Worm (Caenorhabditis elegans) whole organism, L4 larva: Measurements from ENCODE around the gene rps-28.

Source experiments
- D1046.2 ChIP-seq: fragments of 200-800 bp; sonication (Bioruptor generic); IDR thresholded peaks from 2 replicates; pipeline ENCODE4 v1.3.6; 2022; ENCODE audit warnings: missing genetic modification characterization, missing compliant biosample characterization
- F26F4.8 ChIP-seq: fragments of 200-800 bp; sonication (Bioruptor generic); conservative IDR thresholded peaks from 2 replicates; pipeline ENCODE4 v1.3.6; 2022; ENCODE audit warnings: missing genetic modification characterization, missing compliant biosample characterization
- F44E2.7 ChIP-seq: fragments of 200-800 bp; sonication (Bioruptor generic); IDR thresholded peaks from 2 replicates; pipeline ENCODE4 v2.1.2; 2022; ENCODE audit warnings: missing genetic modification characterization, missing compliant biosample characterization
- T20F7.1 ChIP-seq: fragments of 200-800 bp; sonication (Bioruptor generic); optimal IDR thresholded peaks from 2 replicates; lab custom pipeline; 2018; ENCODE audit warnings: mild to moderate bottlenecking, missing genetic modification characterization, missing compliant biosample characterization
- Y48G9A.11 ChIP-seq: fragments of 200-800 bp; sonication (Bioruptor generic); IDR thresholded peaks from 2 replicates; pipeline ENCODE4 v1.3.6; 2022; ENCODE audit warnings: missing genetic modification reagents, missing genetic modification characterization, missing compliant biosample characterization
- Y75B8A.6 ChIP-seq: fragments of 200-800 bp; sonication (Bioruptor generic); IDR thresholded peaks from 2 replicates; pipeline ENCODE4 v1.3.6; 2022; ENCODE audit warnings: missing genetic modification reagents, missing genetic modification characterization, missing compliant biosample characterization
- ZK337.2 ChIP-seq: fragments of 200-800 bp; sonication (Bioruptor generic); IDR thresholded peaks from 2 replicates; pipeline ENCODE4 v1.3.6; 2022; ENCODE audit warnings: missing genetic modification reagents, missing genetic modification characterization, missing compliant biosample characterization
- aly-2 ChIP-seq: sonication (generic microtip); optimal IDR thresholded peaks from 2 replicates; lab custom pipeline; 2018; ENCODE audit warnings: missing biosample characterization, missing genetic modification characterization
- ama-1 ChIP-seq: fragments of 150-350 bp; optimal IDR thresholded peaks from 2 replicates; lab custom pipeline; 2014; ENCODE audit warnings: inconsistent platforms, mixed read lengths
- arid-1 ChIP-seq: fragments of 200-800 bp; sonication (Bioruptor generic); conservative IDR thresholded peaks from 2 replicates; pipeline ENCODE4 v1.3.6; 2022; ENCODE audit warnings: missing genetic modification reagents, missing genetic modification characterization, missing compliant biosample characterization
- attf-4 ChIP-seq: sonication (generic microtip); optimal IDR thresholded peaks from 3 replicates; lab custom pipeline; 2017; ENCODE audit warnings: missing biosample characterization, missing genetic modification characterization
- ceh-20 ChIP-seq: fragments of 200-800 bp; sonication (Bioruptor generic); IDR thresholded peaks from 2 replicates; pipeline ENCODE4 v1.3.6; 2022; ENCODE audit warnings: missing genetic modification reagents, missing genetic modification characterization, missing compliant biosample characterization
- ceh-28 ChIP-seq: fragments of 150-350 bp; optimal IDR thresholded peaks from 2 replicates; lab custom pipeline; 2014; ENCODE audit warnings: missing biosample characterization, missing genetic modification reagents, missing genetic modification characterization
- ceh-32 ChIP-seq: sonication (generic microtip); optimal IDR thresholded peaks from 2 replicates; lab custom pipeline; 2016; ENCODE audit warnings: mild to moderate bottlenecking, missing genetic modification characterization, missing compliant biosample characterization; ENCODE audit not compliant: poor library complexity
- ceh-44 ChIP-seq: fragments of 200-800 bp; sonication (Bioruptor generic); IDR thresholded peaks from 2 replicates; pipeline ENCODE4 v1.3.6; 2022; ENCODE audit warnings: missing genetic modification reagents, missing genetic modification characterization, missing compliant biosample characterization
- ceh-62 ChIP-seq: sonication (generic microtip); optimal IDR thresholded peaks from 2 replicates; lab custom pipeline; 2017; ENCODE audit warnings: missing biosample characterization, missing genetic modification characterization
- ctbp-1 ChIP-seq: fragments of 200-800 bp; sonication (Bioruptor generic); IDR thresholded peaks from 2 replicates; pipeline ENCODE4 v1.3.6; 2022; ENCODE audit warnings: missing genetic modification reagents, missing genetic modification characterization, missing compliant biosample characterization
- daf-8 ChIP-seq: fragments of 200-800 bp; sonication (Bioruptor generic); IDR thresholded peaks from 2 replicates; pipeline ENCODE4 v1.3.6; 2022; ENCODE audit warnings: missing genetic modification characterization, missing compliant biosample characterization
- dmd-9 ChIP-seq: fragments of 200-800 bp; sonication (Bioruptor generic); IDR thresholded peaks from 2 replicates; pipeline ENCODE4 v1.3.6; 2022; ENCODE audit warnings: missing genetic modification reagents, missing genetic modification characterization, missing compliant biosample characterization
- dpl-1 ChIP-seq: fragments of 150-350 bp; optimal IDR thresholded peaks from 2 replicates; lab custom pipeline; 2014; ENCODE audit warnings: missing biosample characterization, missing genetic modification reagents, missing genetic modification characterization
- duxl-1 ChIP-seq: sonication (generic microtip); optimal IDR thresholded peaks from 2 replicates; lab custom pipeline; 2016; ENCODE audit warnings: mild to moderate bottlenecking, missing genetic modification characterization, moderate library complexity, missing compliant biosample characterization; ENCODE audit not compliant: poor library complexity
- egl-27 ChIP-seq: sonication (generic microtip); optimal IDR thresholded peaks from 3 replicates; lab custom pipeline; 2017; ENCODE audit warnings: missing biosample characterization, missing genetic modification reagents, missing genetic modification characterization
- fos-1 ChIP-seq: fragments of 150-350 bp; optimal IDR thresholded peaks from 2 replicates; lab custom pipeline; 2014; ENCODE audit warnings: missing biosample characterization, missing genetic modification characterization
- gei-8 ChIP-seq: fragments of 200-800 bp; sonication (Bioruptor generic); optimal IDR thresholded peaks from 2 replicates; lab custom pipeline; 2018; ENCODE audit warnings: mild to moderate bottlenecking, missing genetic modification characterization, missing compliant biosample characterization
- hif-1 ChIP-seq, 2 experiments: sonication (generic microtip); optimal IDR thresholded peaks; 2 replicates each; lab custom pipeline; 2016 to 2017; ENCODE audit warnings: missing compliant biosample characterization in 2 of 2, missing genetic modification characterization in 2 of 2, missing genetic modification reagents in 2 of 2, missing genotype in 2 of 2, mild to moderate bottlenecking in 1 of 2
- hlh-11 ChIP-seq: fragments of 200-800 bp; sonication (Bioruptor generic); optimal IDR thresholded peaks from 2 replicates; lab custom pipeline; 2018; ENCODE audit warnings: mild to moderate bottlenecking, missing genetic modification characterization, missing compliant biosample characterization
- hmg-1.1 ChIP-seq: fragments of 200-800 bp; sonication (Bioruptor generic); IDR thresholded peaks from 2 replicates; pipeline ENCODE4 v1.3.6; 2022; ENCODE audit warnings: missing genetic modification reagents, missing genetic modification characterization, missing compliant biosample characterization
- jun-1 ChIP-seq: fragments of 150-350 bp; optimal IDR thresholded peaks from 2 replicates; lab custom pipeline; 2014; ENCODE audit warnings: missing biosample characterization, missing genetic modification reagents, missing genetic modification characterization
- lin-1 ChIP-seq: fragments of 200-800 bp; sonication (Bioruptor generic); IDR thresholded peaks from 2 replicates; pipeline ENCODE4 v1.3.6; 2022; ENCODE audit warnings: missing genetic modification reagents, missing genetic modification characterization, missing compliant biosample characterization
- lin-13 ChIP-seq: fragments of 150-350 bp; optimal IDR thresholded peaks from 2 replicates; lab custom pipeline; 2014; ENCODE audit warnings: missing biosample characterization, missing genetic modification reagents, missing genetic modification characterization
- lin-15B ChIP-seq: fragments of 150-350 bp; sonication (generic microtip); optimal IDR thresholded peaks from 3 replicates; lab custom pipeline; 2014; ENCODE audit warnings: missing biosample characterization, missing genetic modification characterization
- lin-29 ChIP-seq: fragments of 200-800 bp; sonication (Bioruptor generic); IDR thresholded peaks from 2 replicates; pipeline ENCODE4 v1.3.6; 2022; ENCODE audit warnings: missing genetic modification reagents, missing genetic modification characterization, missing compliant biosample characterization
- lin-39 ChIP-seq: fragments of 150-350 bp; optimal IDR thresholded peaks from 2 replicates; lab custom pipeline; 2014; ENCODE audit warnings: missing biosample characterization, missing genetic modification reagents, missing genetic modification characterization
- madf-9 ChIP-seq: fragments of 200-800 bp; sonication (Bioruptor generic); conservative IDR thresholded peaks from 2 replicates; pipeline ENCODE4 v1.3.6; 2022; ENCODE audit warnings: missing genetic modification reagents, missing genetic modification characterization, missing compliant biosample characterization
- mdt-29 ChIP-seq: fragments of 200-800 bp; sonication (Bioruptor generic); IDR thresholded peaks from 2 replicates; pipeline ENCODE4 v1.3.6; 2022; ENCODE audit warnings: missing genetic modification reagents, missing genetic modification characterization, missing compliant biosample characterization
- mxl-2 ChIP-seq: fragments of 200-800 bp; sonication (Bioruptor generic); conservative IDR thresholded peaks from 2 replicates; pipeline ENCODE4 v1.3.6; 2022; ENCODE audit warnings: missing genetic modification reagents, missing genetic modification characterization, missing compliant biosample characterization
- nhr-102 ChIP-seq: sonication (generic microtip); optimal IDR thresholded peaks from 2 replicates; lab custom pipeline; 2016; ENCODE audit warnings: mild to moderate bottlenecking, missing genetic modification characterization, moderate library complexity, missing compliant biosample characterization
- nhr-11 ChIP-seq: fragments of 150-350 bp; optimal IDR thresholded peaks from 2 replicates; lab custom pipeline; 2014; ENCODE audit warnings: missing biosample characterization, missing genetic modification characterization
- nhr-111 ChIP-seq: fragments of 200-800 bp; sonication (Bioruptor generic); optimal IDR thresholded peaks from 2 replicates; lab custom pipeline; 2018; ENCODE audit warnings: mild to moderate bottlenecking, missing genetic modification characterization, missing compliant biosample characterization
- nhr-237 ChIP-seq: sonication (generic microtip); optimal IDR thresholded peaks from 2 replicates; lab custom pipeline; 2017; ENCODE audit warnings: missing biosample characterization, missing genetic modification characterization
- nhr-28 ChIP-seq: fragments of 150-350 bp; optimal IDR thresholded peaks from 2 replicates; lab custom pipeline; 2014; ENCODE audit warnings: missing biosample characterization, missing genetic modification characterization
- pha-4 ChIP-seq, 2 experiments: fragments of 150-350 bp in 1 of 2; fragments of 200-800 bp in 1 of 2; sonication (Bioruptor generic) in 1 of 2; IDR thresholded peaks in 1 of 2; optimal IDR thresholded peaks in 1 of 2; 2 replicates each; pipeline versions ENCODE4 v1.3.6 to Lab custom; 2014 to 2022; ENCODE audit warnings: missing genetic modification characterization in 2 of 2, missing genetic modification reagents in 2 of 2, missing biosample characterization in 1 of 2, missing compliant biosample characterization in 1 of 2
- pqm-1 ChIP-seq: sonication (generic microtip); optimal IDR thresholded peaks from 2 replicates; lab custom pipeline; 2017; ENCODE audit warnings: missing biosample characterization, missing genetic modification characterization
- set-16 ChIP-seq: fragments of 200-800 bp; sonication (Bioruptor generic); IDR thresholded peaks from 2 replicates; pipeline ENCODE4 v1.3.6; 2022; ENCODE audit warnings: missing genetic modification reagents, missing genetic modification characterization, missing compliant biosample characterization
- snpc-1.2 ChIP-seq: fragments of 200-800 bp; sonication (Bioruptor generic); IDR thresholded peaks from 2 replicates; pipeline ENCODE4 v1.3.6; 2022; ENCODE audit warnings: missing genetic modification reagents, missing genetic modification characterization, missing compliant biosample characterization
- snpc-4 ChIP-seq: fragments of 150-350 bp; optimal IDR thresholded peaks from 2 replicates; lab custom pipeline; 2014; ENCODE audit warnings: missing biosample characterization, missing genetic modification characterization
- spr-1 ChIP-seq: sonication (generic microtip); optimal IDR thresholded peaks from 2 replicates; lab custom pipeline; 2016; ENCODE audit warnings: mild to moderate bottlenecking, missing genetic modification characterization, missing compliant biosample characterization
- spr-3 ChIP-seq: fragments of 200-800 bp; sonication (Bioruptor generic); optimal IDR thresholded peaks from 2 replicates; lab custom pipeline; 2018; ENCODE audit warnings: mild to moderate bottlenecking, missing genetic modification characterization, missing compliant biosample characterization
- tra-1 ChIP-seq: fragments of 200-800 bp; sonication (Bioruptor generic); IDR thresholded peaks from 2 replicates; pipeline ENCODE4 v1.3.6; 2022; ENCODE audit warnings: missing genetic modification reagents, missing genetic modification characterization, missing compliant biosample characterization
- unc-39 ChIP-seq: sonication (generic microtip); optimal IDR thresholded peaks from 2 replicates; lab custom pipeline; 2017; ENCODE audit warnings: missing biosample characterization, missing genetic modification characterization
- zfp-3 ChIP-seq: fragments of 200-800 bp; sonication (Bioruptor generic); conservative IDR thresholded peaks from 2 replicates; pipeline ENCODE4 v1.3.6; 2022; ENCODE audit warnings: missing genetic modification reagents, missing genetic modification characterization, missing compliant biosample characterization
- ztf-11 ChIP-seq: fragments of 150-350 bp; optimal IDR thresholded peaks from 2 replicates; lab custom pipeline; 2014; ENCODE audit warnings: missing biosample characterization, missing genetic modification characterization

rps-28 gene

ce11 chrIV:1655312-1655711, 4.2 kb upstream of the rps-28 start (continued):
- no peak for TF ChIP-seq ceh-62 (tag; lab: Kevin White, UChicago)
- no peak for TF ChIP-seq spr-1 (tag; lab: Kevin White, UChicago)
- no peak for TF ChIP-seq nhr-102 (tag; lab: Kevin White, UChicago)
- TF ChIP-seq F26F4.8: no peak
- no peak for TF ChIP-seq D1046.2 (GFP tag; lab: Robert Waterston, UW)
- TF ChIP-seq aly-2 (tag; lab: Kevin White, UChicago): no peak
- TF ChIP-seq Y75B8A.6 (GFP tag; lab: Robert Waterston, UW): no peak
- no peak for TF ChIP-seq pqm-1 (tag; lab: Kevin White, UChicago)
- TF ChIP-seq jun-1 (tag; lab: Kevin White, UChicago): peak; percentile 3
- no peak for TF ChIP-seq arid-1
- TF ChIP-seq nhr-28 (tag; lab: Kevin White, UChicago): peak; percentile 87
- no peak for TF ChIP-seq madf-9 (GFP tag; lab: Robert Waterston, UW)
- no peak for TF ChIP-seq ctbp-1 (GFP tag; lab: Robert Waterston, UW)
- TF ChIP-seq attf-4 (tag; lab: Kevin White, UChicago): no peak
- no peak for TF ChIP-seq zfp-3 (GFP tag; lab: Robert Waterston, UW)
- TF ChIP-seq ceh-44 (GFP tag; lab: Robert Waterston, UW): no peak
- TF ChIP-seq hmg-1.1: 0 out of 2 replicates have a peak, but pooled peaks have one; percentile 26
- TF ChIP-seq ama-1: no peak
- no peak for TF ChIP-seq ceh-32 (tag; lab: Kevin White, UChicago)
- TF ChIP-seq F44E2.7 (GFP tag; lab: Robert Waterston, UW): no peak
- TF ChIP-seq hlh-11: peak; percentile 70
- no peak for TF ChIP-seq lin-13 (GFP tag; lab: Kevin White, UChicago)
- no peak for TF ChIP-seq ZK337.2 (GFP tag; lab: Robert Waterston, UW)
- no peak for TF ChIP-seq mxl-2 (GFP tag; lab: Robert Waterston, UW)
- TF ChIP-seq unc-39 (tag; lab: Kevin White, UChicago): no peak
- TF ChIP-seq egl-27 (tag; lab: Kevin White, UChicago): no peak
- TF ChIP-seq hif-1 (tag; optimal IDR thresholded peaks at IDR 0.05; lab: Kevin White, UChicago): no peak
- no peak for TF ChIP-seq snpc-4
- no peak for TF ChIP-seq mdt-29 (GFP tag; lab: Robert Waterston, UW)
- no peak for TF ChIP-seq duxl-1 (tag; lab: Kevin White, UChicago)
- no peak for TF ChIP-seq ceh-20
- TF ChIP-seq nhr-11: no peak
- TF ChIP-seq lin-39 (tag; lab: Kevin White, UChicago): no peak
- TF ChIP-seq dmd-9 (GFP tag; lab: Robert Waterston, UW): no peak
- TF ChIP-seq snpc-1.2: no peak
- TF ChIP-seq set-16 (GFP tag; lab: Robert Waterston, UW): no peak
- TF ChIP-seq ztf-11 (tag; lab: Kevin White, UChicago): no peak
- no peak for TF ChIP-seq nhr-111 (GFP tag; lab: Kevin White, UChicago)
- no peak for TF ChIP-seq tra-1 (GFP tag; lab: Robert Waterston, UW)
- TF ChIP-seq Y48G9A.11 (GFP tag; lab: Robert Waterston, UW): no peak
- no peak for TF ChIP-seq fos-1 (tag; lab: Kevin White, UChicago)
- TF ChIP-seq T20F7.1 (GFP tag; lab: Kevin White, UChicago): peak; percentile 67
- no peak for TF ChIP-seq lin-15B (tag; lab: Kevin White, UChicago)
- no peak for TF ChIP-seq lin-1 (GFP tag; lab: Robert Waterston, UW)
- no peak for TF ChIP-seq daf-8 (GFP tag; lab: Robert Waterston, UW)
- no peak for TF ChIP-seq dpl-1 (GFP tag; lab: Kevin White, UChicago)
- TF ChIP-seq gei-8: no peak
- TF ChIP-seq lin-29 (GFP tag; lab: Robert Waterston, UW): no peak
- no peak for TF ChIP-seq ceh-28 (tag; lab: Kevin White, UChicago)
- TF ChIP-seq nhr-237 (tag; lab: Kevin White, UChicago): no peak
- TF ChIP-seq spr-3 (GFP tag; lab: Kevin White, UChicago): no peak
- no peak for TF ChIP-seq pha-4 (GFP tag; IDR thresholded peaks at IDR 0.05; lab: Robert Waterston, UW)
- no peak for TF ChIP-seq pha-4 (tag; optimal IDR thresholded peaks at IDR 0.05; lab: Kevin White, UChicago)
